Fruit fly (Drosophila melanogaster): ENCODE data around the gene CG14275.

The CG14275 gene

DNA sequence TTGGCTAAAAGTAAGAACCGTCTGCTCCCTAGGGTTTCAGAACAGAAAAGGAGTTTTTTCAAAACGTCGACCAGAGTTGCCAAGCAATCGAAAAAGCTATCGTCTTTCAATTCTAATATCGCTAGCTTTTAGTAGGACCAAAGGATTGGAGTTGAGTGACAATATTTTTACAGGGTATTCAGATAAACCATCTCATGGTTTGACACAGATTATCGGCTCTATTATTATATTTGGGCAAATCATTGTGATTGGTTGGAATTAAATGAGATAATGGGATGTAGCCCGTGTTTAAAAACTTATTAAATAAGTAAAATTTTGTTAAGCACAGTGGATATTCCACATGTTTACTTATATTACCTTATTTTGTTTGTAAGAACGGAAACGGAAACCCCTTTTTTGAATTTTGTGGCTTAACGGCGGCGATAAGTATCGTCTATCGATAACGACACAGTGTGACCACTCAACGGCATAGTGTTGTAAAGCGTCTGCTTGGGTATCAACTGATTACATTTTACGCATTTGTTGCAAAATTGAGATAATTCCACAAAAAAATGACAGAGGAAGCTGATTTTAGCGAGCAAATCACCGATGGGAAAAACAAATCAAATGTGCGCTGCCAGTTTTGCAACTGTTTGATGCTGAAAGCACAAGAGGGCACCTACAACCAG, 7.3 kb upstream of the CG14275 start, which contains the start of the genes mtsh and strat (continued):
- TF ChIP-seq fu2 (GFP tag; optimal IDR thresholded peaks at IDR 0.05) (no peak), CG2199 (GFP tag; IDR thresholded peaks at IDR 0.05) (no peak), HLHmδ (GFP tag; optimal IDR thresholded peaks at IDR 0.05) (peak; percentile 48), CG15073 (GFP tag; optimal IDR thresholded peaks at IDR 0.05) (no peak), tio (GFP tag; optimal IDR thresholded peaks at IDR 0.05) (no peak), CG17829 (tag; optimal IDR thresholded peaks at IDR 0.05) (peak; percentile 60), nmo (GFP tag; optimal IDR thresholded peaks at IDR 0.05) (peak; percentile 62), bab2 (GFP tag; optimal IDR thresholded peaks at IDR 0.05) (peak; percentile 45), CG7839 (tag; optimal IDR thresholded peaks at IDR 0.05) (no peak)

- TF ChIP-seq Dfd (GFP tag; optimal IDR thresholded peaks at IDR 0.05) (no peak), cg (GFP tag; optimal IDR thresholded peaks at IDR 0.05) (peak; percentile 45), wdn (GFP tag; IDR thresholded peaks at IDR 0.05) (0 out of 2 replicates have a peak, but pooled peaks have one; percentile 11), CG6813 (GFP tag; optimal IDR thresholded peaks at IDR 0.05) (no peak), CTCF (GFP tag; optimal IDR thresholded peaks at IDR 0.05) (no peak), CG11456 (GFP tag; IDR thresholded peaks at IDR 0.05) (no peak), slbo (GFP tag; IDR thresholded peaks at IDR 0.05) (0 out of 2 replicates have a peak, but pooled peaks have one; percentile 24), luna (GFP tag; optimal IDR thresholded peaks at IDR 0.05) (no peak), C15 (GFP tag; IDR thresholded peaks at IDR 0.05) (no peak), CG15073 (GFP tag; optimal IDR thresholded peaks at IDR 0.05) (no peak), CG18599 (GFP tag; optimal IDR thresholded peaks at IDR 0.05) (peak; percentile 7), ranshi (GFP tag; IDR thresholded peaks at IDR 0.05) (0 out of 2 replicates have a peak, but pooled peaks have one; percentile 5), hb (GFP tag; IDR thresholded peaks at IDR 0.05; ENCODE audit: partially characterized antibody) (no peak), zen (tag; optimal IDR thresholded peaks at IDR 0.05) (no peak), ci (GFP tag; IDR thresholded peaks at IDR 0.05) (0 out of 3 replicates have a peak, but pooled peaks have one; percentile 52), cato (GFP tag; optimal IDR thresholded peaks at IDR 0.05; ENCODE audit: borderline replicate concordance) (no peak), CG7928 (GFP tag; optimal IDR thresholded peaks at IDR 0.05) (no peak), chn (GFP tag; optimal IDR thresholded peaks at IDR 0.05) (no peak), amos (GFP tag; IDR thresholded peaks at IDR 0.05; ENCODE audit: partially characterized antibody) (no peak), CG32767 (GFP tag; IDR thresholded peaks at IDR 0.05) (0 out of 2 replicates have a peak, but pooled peaks have one; percentile 11), CG13287 (GFP tag; IDR thresholded peaks at IDR 0.05; ENCODE audit: partially characterized antibody) (no peak), wek (GFP tag; optimal IDR thresholded peaks at IDR 0.05) (no peak), Rfx (GFP tag; IDR thresholded peaks at IDR 0.05) (0 out of 2 replicates have a peak, but pooled peaks have one; percentile 19), cwo (GFP tag; optimal IDR thresholded peaks at IDR 0.05) (no peak), CG10366 (GFP tag; IDR thresholded peaks at IDR 0.05) (no peak), CG5180 (GFP tag; optimal IDR thresholded peaks at IDR 0.05) (no peak), Ets97D (GFP tag; optimal IDR thresholded peaks at IDR 0.05) (no peak), gfzf (GFP tag; optimal IDR thresholded peaks at IDR 0.05) (no peak), CG14441 (GFP tag; IDR thresholded peaks at IDR 0.05) (0 out of 2 replicates have a peak, but pooled peaks have one; percentile 29), nom (GFP tag; optimal IDR thresholded peaks at IDR 0.05) (no peak), Ptx1 (GFP tag; IDR thresholded peaks at IDR 0.05) (no peak), CG10654 (GFP tag; optimal IDR thresholded peaks at IDR 0.05) (no peak), Trl (optimal IDR thresholded peaks at IDR 0.05) (peak in 1 of 2 experiments; percentile 9), Trl (GFP tag; optimal IDR thresholded peaks at IDR 0.05) (no peak), Lhr (GFP tag; optimal IDR thresholded peaks at IDR 0.05) (no peak), lmd (GFP tag; IDR thresholded peaks at IDR 0.05) (no peak), z (GFP tag; IDR thresholded peaks at IDR 0.05) (peak; percentile 76), prd (optimal IDR thresholded peaks at IDR 0.05) (no peak), prd (GFP tag; IDR thresholded peaks at IDR 0.05) (no peak), trh (GFP tag; optimal IDR thresholded peaks at IDR 0.05) (no peak), CG18476 (GFP tag; optimal IDR thresholded peaks at IDR 0.05) (no peak)
Measured at dm6 chr2L:8325150-8325549, 2.1 kb upstream of the CG14275 start, which contains the start of gene CG7781. CG7781 (minus strand) TSS chr2L:8325409.

All from whole organism, embryonic.